Fruit fly (Drosophila melanogaster) whole organism, wandering third instar larva: Measurements from ENCODE around the gene CG4914.

Experiments
- Abd-B ChIP-seq: fragments of >200 bp; optimal IDR thresholded peaks from 2 replicates; lab custom pipeline; 2017; ENCODE audit warnings: missing biosample characterization, missing genetic modification characterization
- CG32264 ChIP-seq: fragments of 200-800 bp; sonication (Bioruptor generic); optimal IDR thresholded peaks from 2 replicates; lab custom pipeline; 2016; ENCODE audit warnings: missing biosample characterization, missing genetic modification characterization
- CG9705 ChIP-seq: fragments of 200-800 bp; sonication (Bioruptor generic); optimal IDR thresholded peaks from 2 replicates; lab custom pipeline; 2018; ENCODE audit warnings: missing biosample characterization, mild to moderate bottlenecking, missing genetic modification characterization
- CrebA ChIP-seq: fragments of 200-800 bp; sonication (Bioruptor generic); optimal IDR thresholded peaks from 2 replicates; lab custom pipeline; 2016; ENCODE audit warnings: missing biosample characterization, mild to moderate bottlenecking, missing genetic modification characterization, borderline replicate concordance
- Dfd ChIP-seq: fragments of >200 bp; optimal IDR thresholded peaks from 2 replicates; lab custom pipeline; 2017; ENCODE audit warnings: missing biosample characterization, missing genetic modification characterization
- Dif ChIP-seq: fragments of 200-275, 200-300 bp; sonication (Bioruptor generic); optimal IDR thresholded peaks from 2 replicates; lab custom pipeline; 2018; ENCODE audit warnings: missing biosample characterization, missing genetic modification characterization; ENCODE audit not compliant: partially characterized antibody
- GATAd ChIP-seq: sonication (Bioruptor generic); optimal IDR thresholded peaks from 2 replicates; lab custom pipeline; 2016; ENCODE audit warnings: missing biosample characterization, missing genetic modification characterization
- HLH106 ChIP-seq: fragments of 200-800 bp; optimal IDR thresholded peaks from 3 replicates; lab custom pipeline; 2019; ENCODE audit warnings: missing biosample characterization, mild to moderate bottlenecking, missing genetic modification characterization, moderate library complexity
- Hnf4 ChIP-seq: fragments of 200-800 bp; sonication (Bioruptor generic); optimal IDR thresholded peaks from 2 replicates; lab custom pipeline; 2016; ENCODE audit warnings: missing biosample characterization, mild to moderate bottlenecking, missing genetic modification characterization
- Hr78 ChIP-seq: fragments of >200 bp; optimal IDR thresholded peaks from 2 replicates; lab custom pipeline; 2017; ENCODE audit warnings: missing biosample characterization, missing genetic modification characterization
- Hr83 ChIP-seq: fragments of 200-300 bp; sonication (Bioruptor generic); optimal IDR thresholded peaks from 2 replicates; lab custom pipeline; 2016; ENCODE audit warnings: missing biosample characterization, mild to moderate bottlenecking, missing genetic modification characterization, moderate library complexity; ENCODE audit not compliant: poor library complexity, severe bottlenecking
- Jra ChIP-seq: sonication (Bioruptor generic); optimal IDR thresholded peaks from 2 replicates; lab custom pipeline; 2016; ENCODE audit warnings: missing biosample characterization, missing genetic modification characterization
- Mio ChIP-seq: sonication (Bioruptor generic); optimal IDR thresholded peaks from 2 replicates; lab custom pipeline; 2016; ENCODE audit warnings: missing biosample characterization, missing genetic modification characterization
- Myc ChIP-seq: fragments of >200 bp; optimal IDR thresholded peaks from 2 replicates; lab custom pipeline; 2017
- N ChIP-seq: fragments of >200 bp; optimal IDR thresholded peaks from 2 replicates; lab custom pipeline; 2018; ENCODE audit warnings: missing biosample characterization, missing external identifiers, missing genetic modification characterization
- OdsH ChIP-seq: fragments of 200-800 bp; sonication (Bioruptor generic); optimal IDR thresholded peaks from 2 replicates; lab custom pipeline; 2016; ENCODE audit warnings: missing biosample characterization, mild to moderate bottlenecking, missing genetic modification characterization
- Rel ChIP-seq, 2 experiments: fragments of 200-800 bp; sonication (Bioruptor generic) in 1 of 2; optimal IDR thresholded peaks; 2 replicates in 1 of 2; 3 replicates in 1 of 2; lab custom pipeline; 2016 to 2019; ENCODE audit warnings: mild to moderate bottlenecking in 2 of 2, missing biosample characterization in 2 of 2, missing genetic modification characterization in 2 of 2, moderate library complexity in 1 of 2
- Sp1 ChIP-seq: fragments of 200-800 bp; sonication (Bioruptor generic); optimal IDR thresholded peaks from 3 replicates; lab custom pipeline; 2019; ENCODE audit warnings: missing biosample characterization, mild to moderate bottlenecking, missing genetic modification characterization, moderate library complexity
- Vsx2 ChIP-seq: fragments of 200-300, 225-300 bp; sonication (Bioruptor generic); optimal IDR thresholded peaks from 2 replicates; lab custom pipeline; 2018; ENCODE audit warnings: missing biosample characterization, missing genetic modification characterization; ENCODE audit not compliant: partially characterized antibody
- br ChIP-seq: fragments of 200-800 bp; sonication (Bioruptor generic); optimal IDR thresholded peaks from 2 replicates; lab custom pipeline; 2016; ENCODE audit warnings: missing biosample characterization, missing genetic modification characterization
- brk ChIP-seq: fragments of 200-800 bp; sonication (Bioruptor generic); optimal IDR thresholded peaks from 2 replicates; lab custom pipeline; 2016; ENCODE audit warnings: missing biosample characterization, mild to moderate bottlenecking, missing genetic modification characterization
- dl ChIP-seq, 2 experiments: fragments of 175-275, 200-275 bp in 1 of 2; fragments of 200-275 bp in 1 of 2; sonication (Bioruptor generic); optimal IDR thresholded peaks; lab custom pipeline; 2018; ENCODE audit warnings: mild to moderate bottlenecking in 2 of 2, missing biosample characterization in 2 of 2, missing genetic modification characterization in 2 of 2, moderate library complexity in 2 of 2; ENCODE audit not compliant: partially characterized antibody in 2 of 2, insufficient read depth in 1 of 2
- dmrt93B ChIP-seq: fragments of 200-800 bp; sonication (Bioruptor generic); optimal IDR thresholded peaks from 2 replicates; lab custom pipeline; 2018; ENCODE audit warnings: missing biosample characterization, mild to moderate bottlenecking, missing genetic modification characterization
- dsf ChIP-seq: sonication (Bioruptor generic); optimal IDR thresholded peaks from 2 replicates; lab custom pipeline; 2016; ENCODE audit warnings: missing biosample characterization, missing genetic modification characterization, borderline replicate concordance
- ey ChIP-seq: fragments of 200-800 bp; sonication (Bioruptor generic); optimal IDR thresholded peaks from 2 replicates; lab custom pipeline; 2016; ENCODE audit warnings: missing biosample characterization, missing genetic modification characterization
- foxo ChIP-seq, 2 experiments: fragments of 200-800 bp; sonication (Bioruptor generic); optimal IDR thresholded peaks; 2 replicates in 1 of 2; 3 replicates in 1 of 2; lab custom pipeline; 2016 to 2017; ENCODE audit warnings: missing biosample characterization in 2 of 2, missing genetic modification characterization in 2 of 2
- fru ChIP-seq: fragments of 200-800 bp; sonication (Bioruptor generic); optimal IDR thresholded peaks from 3 replicates; lab custom pipeline; 2016; ENCODE audit warnings: missing biosample characterization, mild to moderate bottlenecking, missing genetic modification characterization
- h ChIP-seq: fragments of 200-800 bp; sonication (Bioruptor generic); optimal IDR thresholded peaks from 3 replicates; lab custom pipeline; 2016; ENCODE audit warnings: missing biosample characterization, mild to moderate bottlenecking, missing genetic modification characterization
- jim ChIP-seq: fragments of 175-275, 200-325 bp; sonication (Bioruptor generic); optimal IDR thresholded peaks from 2 replicates; lab custom pipeline; 2016; ENCODE audit warnings: missing biosample characterization, mild to moderate bottlenecking, missing genetic modification characterization
- lola ChIP-seq: fragments of >200 bp; optimal IDR thresholded peaks from 2 replicates; lab custom pipeline; 2017; ENCODE audit warnings: missing biosample characterization, missing genetic modification characterization
- pan ChIP-seq: fragments of >200 bp; optimal IDR thresholded peaks from 2 replicates; lab custom pipeline; 2017
- psq ChIP-seq: fragments of 200-800 bp; sonication (Bioruptor generic); optimal IDR thresholded peaks from 3 replicates; lab custom pipeline; 2017; ENCODE audit warnings: missing biosample characterization, mild to moderate bottlenecking, missing genetic modification characterization, moderate library complexity
- rgr ChIP-seq: fragments of 200-800 bp; sonication (Bioruptor generic); optimal IDR thresholded peaks from 3 replicates; lab custom pipeline; 2016; ENCODE audit warnings: missing biosample characterization, mild to moderate bottlenecking, missing genetic modification characterization
- sage ChIP-seq: fragments of 200-800 bp; sonication (Bioruptor generic); optimal IDR thresholded peaks from 2 replicates; lab custom pipeline; 2016; ENCODE audit warnings: missing biosample characterization, mild to moderate bottlenecking, missing genetic modification characterization
- sv ChIP-seq: fragments of 200-800 bp; sonication (Bioruptor generic); optimal IDR thresholded peaks from 3 replicates; lab custom pipeline; 2016; ENCODE audit warnings: missing biosample characterization, missing genetic modification characterization
- tai ChIP-seq: sonication (Bioruptor generic); optimal IDR thresholded peaks from 2 replicates; lab custom pipeline; 2016; ENCODE audit warnings: missing biosample characterization, missing genetic modification characterization
- usp ChIP-seq: fragments of >200 bp; optimal IDR thresholded peaks from 2 replicates; lab custom pipeline; 2017; ENCODE audit warnings: missing biosample characterization, missing genetic modification characterization
- woc ChIP-seq: sonication (Bioruptor generic); optimal IDR thresholded peaks from 2 replicates; lab custom pipeline; 2016; ENCODE audit warnings: missing biosample characterization, mild to moderate bottlenecking, missing genetic modification characterization

CG4914 gene

DNA sequence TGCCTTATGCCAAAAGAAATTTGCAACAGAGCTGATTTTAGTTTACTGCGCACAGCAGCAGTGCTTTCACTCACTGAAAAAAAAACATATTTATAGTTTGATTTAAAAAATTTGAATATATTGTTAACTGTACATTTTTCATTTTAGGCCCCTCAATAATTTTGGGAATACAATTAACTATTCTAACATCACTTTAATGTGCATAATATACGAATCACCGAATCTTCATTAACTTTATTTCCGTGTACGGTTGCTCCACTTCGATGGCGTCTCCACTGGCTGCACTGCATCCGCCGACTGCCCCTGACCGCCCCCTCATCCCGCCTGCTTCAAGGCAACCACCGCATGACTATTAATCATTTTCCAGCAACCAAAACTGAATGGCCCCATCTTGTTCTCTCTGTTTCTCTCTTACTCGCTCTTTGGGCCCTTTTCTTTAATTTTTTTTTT, 41.2 kb downstream of the CG4914 start (continued):
- TF ChIP-seq lola (no peak), Mio (GFP tag; lab: Kevin White, UChicago) (no peak)

DNA sequence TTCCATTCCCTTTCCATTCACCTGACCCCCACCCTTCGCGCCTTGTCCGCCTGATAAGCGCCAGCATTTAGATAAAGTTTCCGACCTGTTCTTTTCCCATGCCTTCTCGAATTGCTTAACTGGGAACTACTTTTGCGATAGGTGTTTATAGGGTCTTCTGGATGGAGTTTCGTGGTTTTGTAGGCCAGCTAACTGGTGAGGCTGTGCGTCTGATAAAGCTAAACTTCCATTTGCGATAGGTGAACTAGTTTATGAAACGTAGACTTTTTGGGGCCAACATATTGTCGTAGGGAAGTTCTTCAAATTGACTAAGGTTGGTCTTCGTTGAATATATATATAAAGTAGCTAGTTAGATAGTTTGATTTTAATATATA, 42.4 kb downstream of the CG4914 start:
- TF ChIP-seq lola, result no peak
- TF ChIP-seq Myc (lab: Kevin White, UChicago), result no peak
- no peak for TF ChIP-seq N (GFP tag; lab: Kevin White, UChicago)
- no peak for TF ChIP-seq dsf
- TF ChIP-seq dl (GFP tag; optimal IDR thresholded peaks at IDR 0.05; lab: Kevin White, UChicago; ENCODE audit: insufficient read depth in 1 of 2, partially characterized antibody in 2 of 2), result no peak
- no peak for TF ChIP-seq brk
- no peak for TF ChIP-seq sv
- TF ChIP-seq h (GFP tag; lab: Kevin White, UChicago), result no peak
- no peak for TF ChIP-seq Vsx2 (GFP tag; lab: Kevin White, UChicago)
- no peak for TF ChIP-seq Jra (GFP tag; lab: Kevin White, UChicago)
- TF ChIP-seq Dfd (GFP tag; lab: Kevin White, UChicago), result no peak
- TF ChIP-seq rgr (GFP tag; lab: Kevin White, UChicago), result no peak
- no peak for TF ChIP-seq fru (GFP tag; lab: Kevin White, UChicago)
- TF ChIP-seq Abd-B (GFP tag; lab: Kevin White, UChicago), result no peak
- TF ChIP-seq Rel (GFP tag; optimal IDR thresholded peaks at IDR 0.05; lab: Kevin White, UChicago), result no peak
- TF ChIP-seq Rel (tag; optimal IDR thresholded peaks at IDR 0.05; lab: Kevin White, UChicago), result no peak
- TF ChIP-seq CrebA (GFP tag; lab: Kevin White, UChicago), result no peak
- TF ChIP-seq woc (GFP tag; lab: Kevin White, UChicago), result no peak
- no peak for TF ChIP-seq Mio (GFP tag; lab: Kevin White, UChicago)
- no peak for TF ChIP-seq usp (GFP tag; lab: Kevin White, UChicago)
- TF ChIP-seq psq (GFP tag; lab: Kevin White, UChicago), result no peak

DNA sequence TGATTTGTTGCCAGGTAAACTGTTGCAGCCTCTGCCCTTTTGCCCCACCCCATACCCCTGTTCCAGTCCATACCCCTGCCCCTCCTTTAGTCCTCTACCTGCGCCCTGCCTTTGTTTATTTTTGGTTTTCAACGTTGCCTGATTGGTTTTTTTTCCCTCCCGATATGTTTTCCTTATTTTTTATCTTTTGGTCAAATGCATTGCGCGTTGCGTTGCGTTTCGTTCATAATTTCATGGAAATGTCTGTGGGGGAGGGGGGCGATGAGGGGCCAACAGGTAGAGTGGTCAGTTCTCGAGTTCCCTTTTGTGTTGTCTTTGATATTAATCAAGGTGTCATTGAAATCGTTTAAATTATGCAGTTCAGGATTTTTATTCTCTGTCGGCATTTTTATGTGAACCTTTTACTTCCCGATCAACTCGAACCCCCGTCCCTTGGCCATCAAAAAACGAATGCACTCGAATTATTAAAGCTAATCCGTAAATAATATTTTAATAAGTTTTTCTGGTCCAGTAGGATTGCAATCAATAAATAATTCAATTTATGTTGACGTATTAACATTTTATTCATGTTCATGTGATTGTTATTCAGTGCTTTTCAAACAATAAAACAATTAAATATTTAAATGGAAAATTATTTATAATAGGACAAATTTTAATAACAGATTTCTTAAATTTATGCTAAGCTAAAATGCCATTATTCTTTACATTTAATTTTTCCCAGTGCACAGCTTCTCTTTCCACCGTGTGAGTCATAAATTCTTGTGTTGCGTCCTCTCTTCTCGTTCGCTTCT, 43.0 kb downstream of the CG4914 start:
- TF ChIP-seq pan (no peak), h (GFP tag; lab: Kevin White, UChicago) (peak; percentile 88), woc (GFP tag; lab: Kevin White, UChicago) (peak; percentile 46), Jra (GFP tag; lab: Kevin White, UChicago) (peak; percentile 67), sage (peak; percentile 42), Myc (lab: Kevin White, UChicago) (no peak), HLH106 (tag; lab: Kevin White, UChicago) (peak; percentile 93), dsf (peak; percentile 12), sv (no peak), N (GFP tag; lab: Kevin White, UChicago) (no peak), usp (GFP tag; lab: Kevin White, UChicago) (no peak), jim (GFP tag; lab: Kevin White, UChicago) (peak; percentile 41), CG9705 (peak; percentile 54), Mio (GFP tag; lab: Kevin White, UChicago) (no peak), fru (GFP tag; lab: Kevin White, UChicago) (peak; percentile 79), brk (peak; percentile 70), Sp1 (GFP tag; lab: Kevin White, UChicago) (peak; percentile 92), Rel (GFP tag; optimal IDR thresholded peaks at IDR 0.05; lab: Kevin White, UChicago) (no peak), Rel (tag; optimal IDR thresholded peaks at IDR 0.05; lab: Kevin White, UChicago) (peak; percentile 53), GATAd (GFP tag; lab: Kevin White, UChicago) (no peak), dl (GFP tag; optimal IDR thresholded peaks at IDR 0.05; lab: Kevin White, UChicago; ENCODE audit: insufficient read depth in 1 of 2, partially characterized antibody in 2 of 2) (no peak), rgr (GFP tag; lab: Kevin White, UChicago) (peak; percentile 80), foxo (GFP tag; optimal IDR thresholded peaks at IDR 0.05; lab: Kevin White, UChicago) (peak in 1 of 2 experiments; percentile 87), dmrt93B (GFP tag; lab: Kevin White, UChicago) (peak; percentile 76), psq (GFP tag; lab: Kevin White, UChicago) (peak; percentile 93), CG32264 (GFP tag; lab: Kevin White, UChicago) (no peak), CrebA (GFP tag; lab: Kevin White, UChicago) (no peak), Hr83 (GFP tag; lab: Kevin White, UChicago) (no peak), Dfd (GFP tag; lab: Kevin White, UChicago) (no peak), tai (peak; percentile 64), Dif (peak; percentile 44), Vsx2 (GFP tag; lab: Kevin White, UChicago) (peak; percentile 30), ey (GFP tag; lab: Kevin White, UChicago) (peak; percentile 71), Hnf4 (GFP tag; lab: Kevin White, UChicago) (peak; percentile 20), Hr78 (no peak), OdsH (peak; percentile 80), Abd-B (GFP tag; lab: Kevin White, UChicago) (no peak), lola (no peak), br (GFP tag; lab: Kevin White, UChicago) (peak; percentile 37)
